Worm (Caenorhabditis elegans) whole organism, young adult: Measurements from ENCODE around the gene syd-1.

Experiments
- F23B12.7 ChIP-seq: sonication (generic microtip); optimal IDR thresholded peaks from 2 replicates; lab custom pipeline; 2017; ENCODE audit warnings: missing genetic modification characterization, mild to moderate bottlenecking, missing compliant biosample characterization, antibody characterized with exemption, moderate library complexity; ENCODE audit not compliant: insufficient read depth
- F49E8.2 ChIP-seq: sonication (generic microtip); optimal IDR thresholded peaks from 3 replicates; lab custom pipeline; 2017; ENCODE audit warnings: missing genetic modification characterization, mild to moderate bottlenecking, missing compliant biosample characterization, antibody characterized with exemption, moderate library complexity; ENCODE audit not compliant: insufficient read depth
- K12H6.12 ChIP-seq: fragments of 200-800 bp; sonication (Bioruptor generic); optimal IDR thresholded peaks from 2 replicates; lab custom pipeline; 2018; ENCODE audit warnings: mild to moderate bottlenecking, missing genetic modification characterization, missing compliant biosample characterization
- T26A5.8 ChIP-seq: sonication (generic microtip); optimal IDR thresholded peaks from 2 replicates; lab custom pipeline; 2016; ENCODE audit warnings: missing genetic modification characterization, missing compliant biosample characterization
- Y56A3A.18 ChIP-seq: fragments of 200-800 bp; sonication (Bioruptor generic); IDR thresholded peaks from 2 replicates; pipeline ENCODE4 v1.3.6; 2022; ENCODE audit warnings: missing genetic modification reagents, missing genetic modification characterization, missing compliant biosample characterization
- Y67H2A.10 ChIP-seq: fragments of 200-800 bp; sonication (Bioruptor generic); conservative IDR thresholded peaks from 2 replicates; pipeline ENCODE4 v1.3.6; 2022; ENCODE audit warnings: missing genetic modification reagents, missing genetic modification characterization, missing compliant biosample characterization
- Y95B8A.8 ChIP-seq: fragments of 200-800 bp; sonication (Bioruptor generic); IDR thresholded peaks from 2 replicates; pipeline ENCODE4 v1.3.6; 2022; ENCODE audit warnings: missing genetic modification reagents, missing genetic modification characterization, missing compliant biosample characterization
- akir-1 ChIP-seq: fragments of 200-800 bp; sonication (Bioruptor generic); optimal IDR thresholded peaks from 2 replicates; lab custom pipeline; 2018; ENCODE audit warnings: mild to moderate bottlenecking, missing genetic modification characterization, moderate library complexity, missing compliant biosample characterization
- atf-7 ChIP-seq: sonication (generic microtip); optimal IDR thresholded peaks from 2 replicates; lab custom pipeline; 2017; ENCODE audit warnings: mild to moderate bottlenecking, missing genetic modification characterization, missing compliant biosample characterization
- attf-5 ChIP-seq: fragments of 200-800 bp; sonication (Bioruptor generic); optimal IDR thresholded peaks from 2 replicates; lab custom pipeline; 2018; ENCODE audit warnings: mild to moderate bottlenecking, missing genetic modification characterization, missing compliant biosample characterization
- attf-6 ChIP-seq: fragments of 200-800 bp; sonication (Bioruptor generic); IDR thresholded peaks from 2 replicates; pipeline ENCODE4 v1.3.6; 2022; ENCODE audit warnings: missing genetic modification reagents, missing genetic modification characterization, missing compliant biosample characterization
- cebp-1 ChIP-seq, 2 experiments: fragments of 200-800 bp in 1 of 2; sonication (Bioruptor generic) in 1 of 2; sonication (generic microtip) in 1 of 2; IDR thresholded peaks in 1 of 2; optimal IDR thresholded peaks in 1 of 2; 2 replicates each; pipeline versions ENCODE4 v1.3.6 to Lab custom; 2017 to 2022; ENCODE audit warnings: missing compliant biosample characterization in 2 of 2, missing genetic modification characterization in 2 of 2, mild to moderate bottlenecking in 1 of 2, missing genetic modification reagents in 1 of 2, moderate library complexity in 1 of 2
- ceh-27 ChIP-seq: fragments of 200-800 bp; sonication (Bioruptor generic); optimal IDR thresholded peaks from 2 replicates; lab custom pipeline; 2018; ENCODE audit warnings: mild to moderate bottlenecking, missing genetic modification characterization, moderate library complexity, missing compliant biosample characterization
- ceh-58 ChIP-seq: fragments of 200-800 bp; sonication (Bioruptor generic); IDR thresholded peaks from 2 replicates; pipeline ENCODE4 v1.3.6; 2022; ENCODE audit warnings: missing genetic modification characterization, missing compliant biosample characterization
- dox-1 ChIP-seq: fragments of 200-800 bp; sonication (Bioruptor generic); IDR thresholded peaks from 2 replicates; pipeline ENCODE4 v1.3.6; 2022; ENCODE audit warnings: missing genetic modification reagents, missing genetic modification characterization, missing compliant biosample characterization
- dpff-1 ChIP-seq: sonication (generic microtip); optimal IDR thresholded peaks from 2 replicates; lab custom pipeline; 2017; ENCODE audit warnings: mild to moderate bottlenecking, missing genetic modification characterization, missing compliant biosample characterization
- egl-44 ChIP-seq: fragments of 200-800 bp; sonication (Bioruptor generic); IDR thresholded peaks from 2 replicates; pipeline ENCODE4 v1.3.6; 2022; ENCODE audit warnings: missing genetic modification reagents, missing genetic modification characterization, missing compliant biosample characterization
- egrh-3 ChIP-seq: fragments of 200-800 bp; sonication (Bioruptor generic); IDR thresholded peaks from 2 replicates; pipeline ENCODE4 v1.3.6; 2022; ENCODE audit warnings: missing genetic modification reagents, missing genetic modification characterization, missing compliant biosample characterization
- ets-4 ChIP-seq: fragments of 200-800 bp; sonication (Bioruptor generic); optimal IDR thresholded peaks from 2 replicates; lab custom pipeline; 2018; ENCODE audit warnings: mild to moderate bottlenecking, missing genetic modification characterization, missing compliant biosample characterization
- hlh-12 ChIP-seq: sonication (generic microtip); optimal IDR thresholded peaks from 2 replicates; lab custom pipeline; 2016; ENCODE audit warnings: missing genetic modification characterization, missing compliant biosample characterization
- hlh-26 ChIP-seq: fragments of 200-800 bp; sonication (Bioruptor generic); conservative IDR thresholded peaks from 2 replicates; pipeline ENCODE4 v1.3.6; 2022; ENCODE audit warnings: missing genetic modification reagents, missing genetic modification characterization, missing compliant biosample characterization
- hmg-1.2 ChIP-seq: fragments of 200-800 bp; sonication (Bioruptor generic); IDR thresholded peaks from 2 replicates; pipeline ENCODE4 v1.3.6; 2022; ENCODE audit warnings: missing genetic modification reagents, missing genetic modification characterization, missing compliant biosample characterization
- hmg-20 ChIP-seq: fragments of 200-800 bp; sonication (Bioruptor generic); IDR thresholded peaks from 2 replicates; pipeline ENCODE4 v1.3.6; 2022; ENCODE audit warnings: missing genetic modification reagents, missing genetic modification characterization, missing compliant biosample characterization
- let-526 ChIP-seq: fragments of 200-800 bp; sonication (Bioruptor generic); IDR thresholded peaks from 2 replicates; pipeline ENCODE4 v1.3.6; 2022; ENCODE audit warnings: missing genetic modification reagents, missing genetic modification characterization, missing compliant biosample characterization
- lin-35 ChIP-seq, 3 experiments: fragments of 150-350 bp in 2 of 3; sonication (generic microtip) in 1 of 3; optimal IDR thresholded peaks; 2 replicates each; lab custom pipeline; 2014 to 2018; ENCODE audit warnings: missing biosample characterization in 3 of 3, missing genetic modification characterization in 3 of 3, missing genetic modification reagents in 3 of 3
- lin-40 ChIP-seq: sonication (generic microtip); optimal IDR thresholded peaks from 2 replicates; lab custom pipeline; 2016; ENCODE audit warnings: missing genetic modification characterization, mild to moderate bottlenecking, missing compliant biosample characterization, missing genotype, missing genetic modification reagents
- lsy-27 ChIP-seq: sonication (generic microtip); optimal IDR thresholded peaks from 2 replicates; lab custom pipeline; 2017; ENCODE audit warnings: missing genetic modification characterization, mild to moderate bottlenecking, missing compliant biosample characterization, antibody characterized with exemption, missing genotype, borderline replicate concordance; ENCODE audit not compliant: insufficient read depth
- madf-10 ChIP-seq: sonication (generic microtip); optimal IDR thresholded peaks from 2 replicates; lab custom pipeline; 2016; ENCODE audit warnings: mild to moderate bottlenecking, missing genetic modification characterization, missing compliant biosample characterization
- mcd-1 ChIP-seq: fragments of 200-800 bp; sonication (Bioruptor generic); IDR thresholded peaks from 2 replicates; pipeline ENCODE4 v1.3.6; 2022; ENCODE audit warnings: missing genetic modification reagents, missing genetic modification characterization, missing compliant biosample characterization
- nfya-1 ChIP-seq: sonication (generic microtip); optimal IDR thresholded peaks from 2 replicates; lab custom pipeline; 2017; ENCODE audit warnings: antibody characterized with exemption, missing compliant biosample characterization, missing genetic modification characterization, borderline replicate concordance; ENCODE audit not compliant: insufficient read depth
- nhr-120 ChIP-seq: fragments of 200-800 bp; sonication (Bioruptor generic); IDR thresholded peaks from 2 replicates; pipeline ENCODE4 v1.3.6; 2022; ENCODE audit warnings: missing genetic modification characterization, missing compliant biosample characterization
- nhr-179 ChIP-seq: sonication (generic microtip); optimal IDR thresholded peaks from 2 replicates; lab custom pipeline; 2016; ENCODE audit warnings: mild to moderate bottlenecking, missing genetic modification characterization, missing compliant biosample characterization
- nhr-80 ChIP-seq: sonication (generic microtip); optimal IDR thresholded peaks from 2 replicates; lab custom pipeline; 2016; ENCODE audit warnings: missing genetic modification characterization, missing compliant biosample characterization
- snpc-1.1 ChIP-seq: sonication (generic microtip); optimal IDR thresholded peaks from 2 replicates; lab custom pipeline; 2017; ENCODE audit warnings: missing genetic modification characterization, mild to moderate bottlenecking, missing compliant biosample characterization, antibody characterized with exemption, moderate library complexity, missing genotype, missing genetic modification reagents; ENCODE audit not compliant: insufficient read depth
- snpc-4 ChIP-seq, 5 experiments: fragments of 150-350 bp in 1 of 5; sonication (generic microtip) in 4 of 5; optimal IDR thresholded peaks; 2 replicates each; lab custom pipeline; 2014 to 2018; ENCODE audit warnings: missing genetic modification characterization in 5 of 5, missing biosample characterization in 3 of 5, antibody characterized with exemption in 2 of 5, mild to moderate bottlenecking in 2 of 5, missing compliant biosample characterization in 2 of 5, missing genotype in 2 of 5, moderate library complexity in 2 of 5, missing genetic modification reagents in 1 of 5
- tbp1 ChIP-seq: fragments of 200-800 bp; sonication (Bioruptor generic); optimal IDR thresholded peaks from 2 replicates; lab custom pipeline; 2018; ENCODE audit warnings: mild to moderate bottlenecking, missing genetic modification characterization, missing compliant biosample characterization
- zfh-2 ChIP-seq: fragments of 200-800 bp; sonication (Bioruptor generic); conservative IDR thresholded peaks from 2 replicates; pipeline ENCODE4 v1.3.6; 2022; ENCODE audit warnings: missing genetic modification reagents, missing genetic modification characterization, missing compliant biosample characterization
- ztf-22 ChIP-seq: fragments of 200-800 bp; sonication (Bioruptor generic); optimal IDR thresholded peaks from 2 replicates; lab custom pipeline; 2018; ENCODE audit warnings: mild to moderate bottlenecking, missing genetic modification characterization, moderate library complexity, missing compliant biosample characterization
- ztf-25 ChIP-seq: fragments of 200-800 bp; sonication (Bioruptor generic); IDR thresholded peaks from 2 replicates; pipeline ENCODE4 v1.3.6; 2022; ENCODE audit warnings: missing genetic modification reagents, missing genetic modification characterization, missing compliant biosample characterization
- ztf-28 ChIP-seq: fragments of 200-800 bp; sonication (Bioruptor generic); IDR thresholded peaks from 2 replicates; pipeline ENCODE4 v1.3.6; 2022; ENCODE audit warnings: missing genetic modification reagents, missing genetic modification characterization, missing compliant biosample characterization

syd-1 gene

ce11 chrII:7642016-7642653 is 47.4 kb upstream of the syd-1 start (continued):
- TF ChIP-seq lin-40 (tag; lab: Kevin White, UChicago) (peak; percentile 32), lin-35 (GFP tag; optimal IDR thresholded peaks at IDR 0.05; lab: Kevin White, UChicago) (peak in 1 of 3 experiments; percentile 46), let-526 (GFP tag; lab: Robert Waterston, UW) (no peak), mcd-1 (GFP tag; lab: Robert Waterston, UW) (0 out of 2 replicates have a peak, but pooled peaks have one; percentile 27)

ce11 chrII:7640161-7640841 is 45.6 kb upstream of the syd-1 start:
- TF ChIP-seq ztf-28: peak; percentile 42; the same call in 1 of the 2 replicates
- no peak for TF ChIP-seq hlh-26 (GFP tag; lab: Robert Waterston, UW)
- 0 out of 2 replicates have a peak, but pooled peaks have one; percentile 26 for TF ChIP-seq zfh-2
- no peak for TF ChIP-seq hlh-12 (tag; lab: Kevin White, UChicago)
- TF ChIP-seq, all 124 proteins: peak for 2

ce11 chrII:7639036-7639435 is 44.3 kb upstream of the syd-1 start:
- TF ChIP-seq ztf-28 (0 out of 2 replicates have a peak, but pooled peaks have one; percentile 24), tbp1 (no peak), hmg-1.2 (no peak), egl-44 (GFP tag; lab: Robert Waterston, UW) (no peak), T26A5.8 (tag; lab: Kevin White, UChicago) (no peak), lin-40 (tag; lab: Kevin White, UChicago) (no peak), dox-1 (GFP tag; lab: Robert Waterston, UW) (peak; percentile 47), atf-7 (tag; lab: Kevin White, UChicago) (peak; percentile 31), nhr-179 (no peak), F49E8.2 (tag; lab: Kevin White, UChicago) (no peak), snpc-1.1 (tag; lab: Kevin White, UChicago) (no peak), nhr-80 (peak; percentile 94), ets-4 (GFP tag; lab: Kevin White, UChicago) (peak; percentile 31), dpff-1 (tag; lab: Kevin White, UChicago) (no peak), cebp-1 (GFP tag; IDR thresholded peaks at IDR 0.05; lab: Robert Waterston, UW) (no peak), cebp-1 (tag; optimal IDR thresholded peaks at IDR 0.05; lab: Kevin White, UChicago) (peak; percentile 6), egrh-3 (GFP tag; lab: Robert Waterston, UW) (no peak), Y95B8A.8 (GFP tag; lab: Robert Waterston, UW) (no peak), lsy-27 (tag; lab: Kevin White, UChicago) (no peak)

ce11 chrII:7636941-7637340 is 42.2 kb upstream of the syd-1 start:
- TF ChIP-seq nfya-1 (tag; lab: Kevin White, UChicago) (no peak), lin-35 (GFP tag; optimal IDR thresholded peaks at IDR 0.05; lab: Kevin White, UChicago) (no peak), Y56A3A.18 (no peak), snpc-4 (GFP tag; optimal IDR thresholded peaks at IDR 0.05; lab: Kevin White, UChicago) (no peak), snpc-4 (tag; optimal IDR thresholded peaks at IDR 0.05; lab: Kevin White, UChicago) (no peak), madf-10 (tag; lab: Kevin White, UChicago) (no peak), hmg-20 (GFP tag; lab: Robert Waterston, UW) (no peak), ceh-58 (GFP tag; lab: Robert Waterston, UW) (no peak), attf-5 (GFP tag; lab: Kevin White, UChicago) (no peak), F23B12.7 (tag; lab: Kevin White, UChicago) (no peak), Y67H2A.10 (no peak), nhr-120 (GFP tag; lab: Robert Waterston, UW) (no peak), K12H6.12 (tag; lab: Kevin White, UChicago) (no peak), ztf-22 (no peak), attf-6 (no peak), Y95B8A.8 (GFP tag; lab: Robert Waterston, UW) (no peak), ztf-25 (GFP tag; lab: Robert Waterston, UW) (no peak), akir-1 (no peak), zfh-2 (no peak), ceh-27 (GFP tag; lab: Kevin White, UChicago) (no peak)
